Worm (Caenorhabditis elegans): Measurements from ENCODE around the gene Y43F8B.18.

Gene Y43F8B.18

DNA sequence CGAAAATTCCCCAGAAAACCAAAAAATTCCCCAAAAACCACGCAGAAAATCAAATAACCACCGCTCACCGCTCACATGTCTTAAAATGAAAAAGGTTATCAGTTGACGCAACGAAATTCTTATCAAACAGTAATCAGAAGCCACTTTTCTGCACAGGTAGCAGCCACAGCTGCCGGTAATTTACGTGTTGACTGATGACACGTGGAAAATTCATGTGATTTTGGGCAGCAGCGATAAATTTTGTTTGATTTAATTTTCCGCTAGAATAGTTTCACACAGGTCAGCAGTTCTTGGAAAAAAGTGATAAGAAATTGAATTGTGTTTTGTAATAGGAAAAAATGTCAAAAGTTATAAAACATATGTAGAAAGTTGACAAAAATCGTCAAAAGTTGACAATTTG lies 41.8 kb downstream of the Y43F8B.18 start (continued):
- TF ChIP-seq F49E8.2 (tag; optimal IDR thresholded peaks at IDR 0.05; ENCODE audit: borderline replicate concordance) (no peak), dve-1 (tag; optimal IDR thresholded peaks at IDR 0.05; ENCODE audit: insufficient read depth) (peak; percentile 97), snpc-4 (tag; optimal IDR thresholded peaks at IDR 0.05) (no peak), lin-1 (GFP tag; IDR thresholded peaks at IDR 0.05) (peak; percentile 88), snpc-1.2 (GFP tag; IDR thresholded peaks at IDR 0.05) (no peak), zip-11 (GFP tag; IDR thresholded peaks at IDR 0.05) (no peak), aly-2 (tag; optimal IDR thresholded peaks at IDR 0.05) (no peak), gei-8 (GFP tag; optimal IDR thresholded peaks at IDR 0.05) (peak; percentile 82), ztf-7 (tag; optimal IDR thresholded peaks at IDR 0.05) (no peak), dpl-1 (GFP tag; optimal IDR thresholded peaks at IDR 0.05) (no peak), nhr-48 (tag; optimal IDR thresholded peaks at IDR 0.05) (peak; percentile 83), lin-39 (tag; optimal IDR thresholded peaks at IDR 0.05) (no peak), nhr-76 (tag; optimal IDR thresholded peaks at IDR 0.05) (no peak), arid-1 (GFP tag; conservative IDR thresholded peaks at IDR 0.05) (no peak), lir-3 (tag; optimal IDR thresholded peaks at IDR 0.05) (no peak), nhr-6 (tag; optimal IDR thresholded peaks at IDR 0.05) (peak; percentile 11), ceh-44 (GFP tag; IDR thresholded peaks at IDR 0.05) (no peak), spr-3 (GFP tag; optimal IDR thresholded peaks at IDR 0.05) (no peak), duxl-1 (tag; optimal IDR thresholded peaks at IDR 0.05; ENCODE audit: poor library complexity) (no peak), daf-16 (GFP tag; optimal IDR thresholded peaks at IDR 0.05) (peak in 1 of 2 experiments; percentile 59), daf-16 (tag; optimal IDR thresholded peaks at IDR 0.05) (peak; percentile 98)

ce11 chrV:19529168-19529567 lies 43.4 kb downstream of the Y43F8B.18 start:
- peak; percentile 75 for TF ChIP-seq spr-1 (tag; optimal IDR thresholded peaks at IDR 0.05)
- no peak for TF ChIP-seq lin-39 (tag; optimal IDR thresholded peaks at IDR 0.05)
- TF ChIP-seq gei-8 (GFP tag; optimal IDR thresholded peaks at IDR 0.05), result peak; percentile 97
- no peak for TF ChIP-seq ztf-11 (tag; optimal IDR thresholded peaks at IDR 0.05)
- no peak for TF ChIP-seq daf-8 (GFP tag; IDR thresholded peaks at IDR 0.05)
- TF ChIP-seq nhr-41 (GFP tag; IDR thresholded peaks at IDR 0.05), result peak; percentile 79; the same call in 1 of the 2 replicates
- no peak for TF ChIP-seq Y5F2A.4 (GFP tag; optimal IDR thresholded peaks at IDR 0.05)
- no peak for TF ChIP-seq F26F4.8 (GFP tag; conservative IDR thresholded peaks at IDR 0.05)
- TF ChIP-seq saeg-2 (GFP tag; IDR thresholded peaks at IDR 0.05), result peak; percentile 96
- no peak for TF ChIP-seq nhr-237 (tag; optimal IDR thresholded peaks at IDR 0.05)
- peak; percentile 50 for TF ChIP-seq dpl-1 (GFP tag; optimal IDR thresholded peaks at IDR 0.05)
- peak; percentile 87 for TF ChIP-seq unc-39 (tag; optimal IDR thresholded peaks at IDR 0.05)
- peak; percentile 97 for TF ChIP-seq nhr-11 (tag; optimal IDR thresholded peaks at IDR 0.05)
- no peak for TF ChIP-seq ceh-28 (tag; optimal IDR thresholded peaks at IDR 0.05)
- no peak for TF ChIP-seq Y105C5A.15 (GFP tag; IDR thresholded peaks at IDR 0.05)
- no peak for TF ChIP-seq ceh-62 (tag; optimal IDR thresholded peaks at IDR 0.05)
- TF ChIP-seq nhr-76 (tag; optimal IDR thresholded peaks at IDR 0.05), result no peak
- TF ChIP-seq arid-1 (GFP tag; conservative IDR thresholded peaks at IDR 0.05), result no peak
- no peak for TF ChIP-seq attf-4 (tag; optimal IDR thresholded peaks at IDR 0.05)
- peak; percentile 85 for TF ChIP-seq rbr-2 (tag; optimal IDR thresholded peaks at IDR 0.05)
- TF ChIP-seq set-16 (GFP tag; IDR thresholded peaks at IDR 0.05), result peak; percentile 60
- TF ChIP-seq aha-1 (tag), result peak; percentile 99
- no peak for TF ChIP-seq ceh-44 (GFP tag; IDR thresholded peaks at IDR 0.05)
- peak; percentile 92 for TF ChIP-seq php-3 (GFP tag; IDR thresholded peaks at IDR 0.05)
- TF ChIP-seq ama-1 (optimal IDR thresholded peaks at IDR 0.05), result peak; percentile 26
- TF ChIP-seq ceh-82 (tag; optimal IDR thresholded peaks at IDR 0.05), result no peak
- TF ChIP-seq zip-2 (tag; optimal IDR thresholded peaks at IDR 0.05), result peak; percentile 51
- peak; percentile 95 for TF ChIP-seq nhr-25 (tag; optimal IDR thresholded peaks at IDR 0.05; ENCODE audit: borderline replicate concordance, insufficient read depth)
- TF ChIP-seq D1046.2 (GFP tag; IDR thresholded peaks at IDR 0.05), result peak; percentile 37; the same call in 1 of the 2 replicates
- peak; percentile 85 for TF ChIP-seq lin-1 (GFP tag; IDR thresholded peaks at IDR 0.05)
- TF ChIP-seq cey-2 (tag; optimal IDR thresholded peaks at IDR 0.05; ENCODE audit: borderline replicate concordance, insufficient read depth), result peak; percentile 93
- no peak for TF ChIP-seq Y75B8A.6 (GFP tag; IDR thresholded peaks at IDR 0.05)
- no peak for TF ChIP-seq aly-2 (tag; optimal IDR thresholded peaks at IDR 0.05)
- TF ChIP-seq ceh-20 (GFP tag; IDR thresholded peaks at IDR 0.05), result peak; percentile 96
- TF ChIP-seq egl-43 (GFP tag; IDR thresholded peaks at IDR 0.05), result no peak
- no peak for TF ChIP-seq zip-11 (GFP tag; IDR thresholded peaks at IDR 0.05)
- peak; percentile 99 for TF ChIP-seq dmd-6 (GFP tag; IDR thresholded peaks at IDR 0.05)
- peak; percentile 96 for TF ChIP-seq nhr-102 (tag; optimal IDR thresholded peaks at IDR 0.05)

Measured in whole organism, L4 larva.